Worm (Caenorhabditis elegans) whole organism, late embryonic: ENCODE measurements around the gene gos-28.
A peak's percentile ranks its signal among the peaks of the same experiment; 100 is the strongest.

Experiments used
- F13H6.1 ChIP-seq: sonication (generic microtip); optimal IDR thresholded peaks from 2 replicates; lab custom pipeline; 2016; ENCODE audit warnings: missing genetic modification characterization, missing compliant biosample characterization
- T23F11.4 ChIP-seq: fragments of 200-800 bp; sonication (Bioruptor generic); optimal IDR thresholded peaks from 2 replicates; lab custom pipeline; 2018; ENCODE audit warnings: mild to moderate bottlenecking, missing genetic modification characterization, missing compliant biosample characterization
- ama-1 ChIP-seq: fragments of 150-350 bp; optimal IDR thresholded peaks from 2 replicates; lab custom pipeline; 2014
- ceh-18 ChIP-seq: sonication (generic microtip); optimal IDR thresholded peaks from 2 replicates; lab custom pipeline; 2016; ENCODE audit warnings: missing genetic modification characterization, missing compliant biosample characterization
- ceh-19 ChIP-seq: fragments of 200-800 bp; sonication (Bioruptor generic); optimal IDR thresholded peaks from 2 replicates; lab custom pipeline; 2018; ENCODE audit warnings: mild to moderate bottlenecking, missing genetic modification characterization, missing compliant biosample characterization
- ceh-2 ChIP-seq: sonication (generic microtip); optimal IDR thresholded peaks from 2 replicates; lab custom pipeline; 2016; ENCODE audit warnings: missing genotype, missing genetic modification characterization, missing compliant biosample characterization
- ceh-30 ChIP-seq: fragments of 150-350 bp; optimal IDR thresholded peaks from 2 replicates; lab custom pipeline; 2014; ENCODE audit warnings: missing biosample characterization, missing genetic modification characterization
- ceh-31 ChIP-seq: sonication (generic microtip); optimal IDR thresholded peaks from 2 replicates; lab custom pipeline; 2016; ENCODE audit warnings: missing genetic modification characterization, missing compliant biosample characterization
- ceh-34 ChIP-seq: sonication (generic microtip); optimal IDR thresholded peaks from 2 replicates; lab custom pipeline; 2016; ENCODE audit warnings: mild to moderate bottlenecking, missing genetic modification characterization, missing compliant biosample characterization
- ceh-45 ChIP-seq: fragments of 200-800 bp; sonication (Bioruptor generic); IDR thresholded peaks from 2 replicates; pipeline ENCODE4 v1.3.6; 2022; ENCODE audit warnings: missing genetic modification reagents, missing genetic modification characterization, missing compliant biosample characterization
- ceh-48 ChIP-seq: sonication (generic microtip); optimal IDR thresholded peaks from 2 replicates; lab custom pipeline; 2016; ENCODE audit warnings: missing genetic modification characterization, inconsistent platforms, missing compliant biosample characterization
- che-1 ChIP-seq: sonication (generic microtip); optimal IDR thresholded peaks from 2 replicates; lab custom pipeline; 2016; ENCODE audit warnings: mild to moderate bottlenecking, missing genetic modification characterization, missing compliant biosample characterization
- dmd-4 ChIP-seq: sonication (generic microtip); optimal IDR thresholded peaks from 2 replicates; lab custom pipeline; 2016; ENCODE audit warnings: borderline replicate concordance, missing genetic modification characterization, missing compliant biosample characterization
- ets-4 ChIP-seq: sonication (generic microtip); optimal IDR thresholded peaks from 2 replicates; lab custom pipeline; 2016; ENCODE audit warnings: missing genetic modification characterization, missing compliant biosample characterization
- fkh-6 ChIP-seq: sonication (generic microtip); optimal IDR thresholded peaks from 2 replicates; lab custom pipeline; 2016; ENCODE audit warnings: missing genetic modification characterization, missing compliant biosample characterization
- hlh-6 ChIP-seq: sonication (generic microtip); optimal IDR thresholded peaks from 2 replicates; lab custom pipeline; 2016; ENCODE audit warnings: missing genotype, missing genetic modification characterization, missing compliant biosample characterization
- hlh-8 ChIP-seq: sonication (generic microtip); optimal IDR thresholded peaks from 2 replicates; lab custom pipeline; 2016; ENCODE audit warnings: missing genotype, missing genetic modification characterization, missing compliant biosample characterization
- lim-6 ChIP-seq: sonication (generic microtip); optimal IDR thresholded peaks from 2 replicates; lab custom pipeline; 2016; ENCODE audit warnings: missing genetic modification characterization, missing compliant biosample characterization
- madf-2 ChIP-seq: sonication (generic microtip); optimal IDR thresholded peaks from 2 replicates; lab custom pipeline; 2017; ENCODE audit warnings: missing genetic modification characterization, missing compliant biosample characterization
- mec-3 ChIP-seq: sonication (generic microtip); optimal IDR thresholded peaks from 2 replicates; lab custom pipeline; 2016; ENCODE audit warnings: borderline replicate concordance, missing genetic modification characterization, missing compliant biosample characterization
- nfya-1 ChIP-seq: sonication (generic microtip); optimal IDR thresholded peaks from 2 replicates; lab custom pipeline; 2017; ENCODE audit warnings: missing genetic modification characterization, mild to moderate bottlenecking, missing compliant biosample characterization, antibody characterized with exemption, moderate library complexity
- nhr-11 ChIP-seq: fragments of 150-350 bp; optimal IDR thresholded peaks from 2 replicates; lab custom pipeline; 2014; ENCODE audit warnings: missing biosample characterization, missing genetic modification characterization
- nhr-232 ChIP-seq: sonication (generic microtip); optimal IDR thresholded peaks from 2 replicates; lab custom pipeline; 2016; ENCODE audit warnings: missing genetic modification characterization, missing compliant biosample characterization
- pag-3 ChIP-seq: sonication (generic microtip); optimal IDR thresholded peaks from 2 replicates; lab custom pipeline; 2016; ENCODE audit warnings: missing compliant biosample characterization, missing genetic modification characterization, borderline replicate concordance
- pax-1 ChIP-seq: fragments of 150-350 bp; optimal IDR thresholded peaks from 2 replicates; lab custom pipeline; 2014; ENCODE audit warnings: missing biosample characterization, missing genetic modification characterization
- pha-4 ChIP-seq: fragments of 150-350 bp; optimal IDR thresholded peaks from 2 replicates; lab custom pipeline; 2018; ENCODE audit warnings: missing biosample characterization, missing genetic modification reagents, missing genetic modification characterization
- ref-2 ChIP-seq: sonication (generic microtip); optimal IDR thresholded peaks from 2 replicates; lab custom pipeline; 2016; ENCODE audit warnings: missing genetic modification characterization, missing compliant biosample characterization
- sox-2 ChIP-seq: fragments of 200-800 bp; sonication (Bioruptor generic); IDR thresholded peaks from 2 replicates; pipeline ENCODE4 v1.3.6; 2022; ENCODE audit warnings: missing genetic modification reagents, missing genetic modification characterization, missing compliant biosample characterization
- syd-9 ChIP-seq: sonication (generic microtip); optimal IDR thresholded peaks from 2 replicates; lab custom pipeline; 2016; ENCODE audit warnings: mild to moderate bottlenecking, missing genetic modification characterization, moderate library complexity, missing compliant biosample characterization
- tbx-2 ChIP-seq: sonication (generic microtip); optimal IDR thresholded peaks from 2 replicates; lab custom pipeline; 2016; ENCODE audit warnings: missing genetic modification characterization, missing compliant biosample characterization
- tbx-7 ChIP-seq: sonication (generic microtip); optimal IDR thresholded peaks from 2 replicates; lab custom pipeline; 2016; ENCODE audit warnings: missing genotype, missing genetic modification characterization, missing compliant biosample characterization
- ttx-3 ChIP-seq: sonication (generic microtip); optimal IDR thresholded peaks from 2 replicates; lab custom pipeline; 2016; ENCODE audit warnings: missing genetic modification reagents, missing genetic modification characterization, missing compliant biosample characterization
- unc-55 ChIP-seq: sonication (generic microtip); optimal IDR thresholded peaks from 2 replicates; lab custom pipeline; 2017; ENCODE audit warnings: missing biosample characterization, missing genetic modification reagents, missing genetic modification characterization
- unc-86 ChIP-seq: sonication (generic microtip); optimal IDR thresholded peaks from 2 replicates; lab custom pipeline; 2016; ENCODE audit warnings: missing genetic modification characterization, missing compliant biosample characterization

The gos-28 gene

ce11 chrIII:7304961-7305648, 43.9 kb downstream of the gos-28 start:
- no peak for TF ChIP-seq T23F11.4 (GFP tag; lab: Kevin White, UChicago)
- no peak for TF ChIP-seq ceh-19

- TF ChIP-seq fkh-6 (tag; lab: Kevin White, UChicago) (no peak), nfya-1 (tag; lab: Kevin White, UChicago) (no peak), ceh-2 (tag; lab: Kevin White, UChicago) (no peak), ama-1 (lab: Kevin White, UChicago) (no peak), nhr-11 (tag; lab: Kevin White, UChicago) (no peak), ceh-48 (no peak), lim-6 (tag; lab: Kevin White, UChicago) (no peak), ceh-30 (tag; lab: Kevin White, UChicago) (no peak), nhr-232 (no peak), tbx-7 (tag; lab: Kevin White, UChicago) (no peak), syd-9 (tag; lab: Kevin White, UChicago) (no peak), hlh-6 (tag; lab: Kevin White, UChicago) (no peak)
Measured at ce11 chrIII:7301668-7302067, 47.3 kb downstream of the gos-28 start.

DNA sequence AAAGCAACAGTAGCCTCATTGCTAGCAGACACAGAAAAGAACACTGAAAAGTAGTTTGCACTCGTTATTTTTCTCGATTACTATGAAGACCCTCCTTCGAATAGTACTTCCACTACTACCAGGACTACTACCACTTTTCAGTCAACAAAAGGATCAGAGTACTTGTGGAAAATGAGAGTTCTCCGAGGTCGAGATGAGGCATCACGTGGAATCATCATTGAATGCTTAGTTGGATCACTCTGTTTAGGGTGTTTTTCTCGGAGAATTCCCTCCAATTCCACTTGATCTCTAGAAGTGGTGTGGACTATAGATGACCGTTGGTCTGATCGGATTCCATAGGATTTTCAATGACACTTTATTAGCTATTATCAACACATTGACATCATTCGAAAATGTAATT, 48.2 kb downstream of the gos-28 start:
- TF ChIP-seq unc-86 (tag; lab: Kevin White, UChicago) (no peak), che-1 (tag; lab: Kevin White, UChicago) (no peak), ets-4 (tag; lab: Kevin White, UChicago) (no peak), ttx-3 (tag; lab: Kevin White, UChicago) (no peak), dmd-4 (tag; lab: Kevin White, UChicago) (no peak), ceh-18 (tag; lab: Kevin White, UChicago) (no peak), F13H6.1 (tag; lab: Kevin White, UChicago) (no peak), ceh-31 (tag; lab: Kevin White, UChicago) (no peak), unc-55 (no peak), pax-1 (tag; lab: Kevin White, UChicago) (no peak), hlh-6 (tag; lab: Kevin White, UChicago) (no peak), pag-3 (tag; lab: Kevin White, UChicago) (no peak), hlh-8 (tag; lab: Kevin White, UChicago) (no peak), tbx-2 (tag; lab: Kevin White, UChicago) (no peak)

DNA sequence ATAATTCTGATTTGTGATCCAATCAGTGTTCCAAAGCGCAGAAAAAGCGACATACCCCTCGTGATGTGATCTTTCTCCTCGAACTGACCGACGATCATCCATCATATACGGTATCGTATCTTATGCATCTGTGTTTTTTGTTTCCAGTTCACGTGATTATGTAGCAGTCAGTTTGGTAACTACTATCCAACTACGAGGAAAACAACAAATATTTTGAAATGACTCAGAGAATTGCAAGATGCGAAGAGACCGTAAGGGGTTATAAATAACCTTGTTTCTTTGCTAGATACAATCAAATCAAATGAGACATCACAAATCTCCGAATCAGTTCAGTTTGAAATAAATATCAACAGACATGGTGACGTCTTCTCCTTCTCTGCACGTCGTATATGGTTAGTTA, 48.8 kb downstream of the gos-28 start:
- TF ChIP-seq pax-1 (tag; lab: Kevin White, UChicago), result no peak
- no peak for TF ChIP-seq pha-4
- TF ChIP-seq sox-2 (GFP tag; lab: Robert Waterston, UW), result no peak
- no peak for TF ChIP-seq ceh-34 (tag; lab: Kevin White, UChicago)
- no peak for TF ChIP-seq madf-2 (tag; lab: Kevin White, UChicago)
- TF ChIP-seq che-1 (tag; lab: Kevin White, UChicago), result no peak
- TF ChIP-seq ceh-45, result no peak
- no peak for TF ChIP-seq lim-6 (tag; lab: Kevin White, UChicago)
- no peak for TF ChIP-seq mec-3 (tag; lab: Kevin White, UChicago)

ce11 chrIII:7299466-7299865, 49.5 kb downstream of the gos-28 start, which contains the start of the genes B0361.14 and B0361.9:
Gene B0361.14 (minus strand): TSS chrIII:7299531.
Gene B0361.9 (minus strand): TSS chrIII:7299631.
- TF ChIP-seq ref-2 (tag; lab: Kevin White, UChicago) (peak; percentile 6), sox-2 (GFP tag; lab: Robert Waterston, UW) (no peak)
